Fruit fly (Drosophila melanogaster) S2 (cell line): Measurements from ENCODE around the gene myd.

Experiments used
- CG8478 ChIP-seq: fragments of >200 bp; optimal IDR thresholded peaks from 2 replicates; lab custom pipeline; 2018
- CTCF ChIP-seq, 2 experiments: fragments of >200 bp; optimal IDR thresholded peaks; 2 replicates each; lab custom pipeline; 2018

DNA sequence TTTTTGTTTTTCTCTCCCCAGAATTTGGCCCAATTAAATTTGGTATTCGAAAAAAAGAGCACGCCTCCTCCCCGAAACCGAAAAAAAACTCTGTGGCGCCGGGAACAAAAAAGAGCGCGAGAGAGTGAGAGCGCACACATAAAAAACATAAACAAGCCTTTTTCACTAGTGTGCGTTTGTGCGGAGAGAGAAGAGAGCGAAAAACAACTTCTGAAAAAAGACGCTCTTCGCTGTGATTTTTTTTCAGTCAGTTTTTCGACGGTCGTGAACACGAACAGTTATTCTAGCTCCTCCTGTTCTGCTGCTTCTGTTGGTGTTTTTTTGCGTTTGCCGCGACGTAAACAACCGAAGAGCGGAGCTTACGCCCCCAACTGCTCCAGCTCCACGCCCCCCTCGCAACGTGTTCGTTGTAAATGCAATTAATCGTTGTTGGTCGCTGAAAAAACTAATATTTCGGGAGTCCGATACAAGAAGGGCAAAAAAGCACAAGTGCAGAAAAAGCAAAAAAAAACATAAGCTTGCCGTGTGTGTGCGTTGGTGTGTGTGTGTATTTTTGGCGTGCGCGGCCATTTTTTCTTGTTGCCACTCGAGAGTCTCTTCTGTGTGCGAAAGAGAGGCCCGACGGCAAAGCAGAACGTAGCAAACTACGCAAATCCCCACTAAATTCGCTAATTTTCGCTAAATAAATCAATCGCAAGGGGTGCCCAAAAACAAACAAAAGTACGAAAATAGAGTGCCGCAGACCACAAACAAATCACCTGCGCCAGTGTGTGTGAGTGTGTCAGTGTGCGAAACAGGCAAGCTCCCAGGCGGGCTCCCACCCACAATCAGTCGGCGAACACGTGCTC lies 16.3 kb upstream of the myd start, which contains the start of gene sqz:
- TF ChIP-seq CTCF (optimal IDR thresholded peaks at IDR 0.05; lab: Kevin White, UChicago) (no peak), CG8478 (lab: Kevin White, UChicago) (no peak)
